Worm (Caenorhabditis elegans) whole organism, L4 larva: ENCODE results near the gene aqp-5.

Experiments
- F44E2.7 ChIP-seq: fragments of 200-800 bp; sonication (Bioruptor generic); IDR thresholded peaks from 2 replicates; pipeline ENCODE4 v2.1.2; 2022; ENCODE audit warnings: missing genetic modification characterization, missing compliant biosample characterization
- ZK546.5 ChIP-seq, 2 experiments: sonication (generic microtip); optimal IDR thresholded peaks; 2 replicates each; lab custom pipeline; 2017; ENCODE audit warnings: missing biosample characterization in 2 of 2, missing genetic modification characterization in 2 of 2
- ceh-82 ChIP-seq: sonication (generic microtip); optimal IDR thresholded peaks from 2 replicates; lab custom pipeline; 2017; ENCODE audit warnings: missing biosample characterization, missing genetic modification characterization
- ces-1 ChIP-seq: fragments of 150-350 bp; sonication (generic microtip); optimal IDR thresholded peaks from 4 replicates; lab custom pipeline; 2014; ENCODE audit warnings: missing biosample characterization, missing genetic modification reagents, missing genetic modification characterization
- lsy-2 ChIP-seq, 2 experiments: fragments of 150-350 bp in 1 of 2; sonication (generic microtip) in 1 of 2; optimal IDR thresholded peaks; 2 replicates each; lab custom pipeline; 2014 to 2017; ENCODE audit warnings: missing biosample characterization in 2 of 2, missing genetic modification characterization in 2 of 2
- nhr-11 ChIP-seq: fragments of 150-350 bp; optimal IDR thresholded peaks from 2 replicates; lab custom pipeline; 2014; ENCODE audit warnings: missing biosample characterization, missing genetic modification characterization
- nhr-25 ChIP-seq: sonication (generic microtip); optimal IDR thresholded peaks from 2 replicates; lab custom pipeline; 2017; ENCODE audit warnings: missing genetic modification characterization, mild to moderate bottlenecking, missing compliant biosample characterization, antibody characterized with exemption, moderate library complexity, borderline replicate concordance; ENCODE audit not compliant: insufficient read depth
- nhr-28 ChIP-seq: fragments of 150-350 bp; optimal IDR thresholded peaks from 2 replicates; lab custom pipeline; 2014; ENCODE audit warnings: missing biosample characterization, missing genetic modification characterization
- nhr-76 ChIP-seq: fragments of 150-350 bp; optimal IDR thresholded peaks from 2 replicates; lab custom pipeline; 2014; ENCODE audit warnings: missing biosample characterization, missing genetic modification characterization
- snpc-4 ChIP-seq: fragments of 150-350 bp; optimal IDR thresholded peaks from 2 replicates; lab custom pipeline; 2014; ENCODE audit warnings: missing biosample characterization, missing genetic modification characterization
- unc-130 ChIP-seq: sonication (generic microtip); optimal IDR thresholded peaks from 2 replicates; lab custom pipeline; 2016; ENCODE audit warnings: missing genetic modification reagents, missing genetic modification characterization, missing compliant biosample characterization
- unc-39 ChIP-seq: sonication (generic microtip); optimal IDR thresholded peaks from 2 replicates; lab custom pipeline; 2017; ENCODE audit warnings: missing biosample characterization, missing genetic modification characterization
- zip-2 ChIP-seq: fragments of 150-350 bp; optimal IDR thresholded peaks from 2 replicates; lab custom pipeline; 2014; ENCODE audit warnings: missing biosample characterization, missing genetic modification characterization
- ztf-7 ChIP-seq: fragments of 150-350 bp; optimal IDR thresholded peaks from 2 replicates; lab custom pipeline; 2014; ENCODE audit warnings: missing biosample characterization, missing genetic modification characterization

DNA sequence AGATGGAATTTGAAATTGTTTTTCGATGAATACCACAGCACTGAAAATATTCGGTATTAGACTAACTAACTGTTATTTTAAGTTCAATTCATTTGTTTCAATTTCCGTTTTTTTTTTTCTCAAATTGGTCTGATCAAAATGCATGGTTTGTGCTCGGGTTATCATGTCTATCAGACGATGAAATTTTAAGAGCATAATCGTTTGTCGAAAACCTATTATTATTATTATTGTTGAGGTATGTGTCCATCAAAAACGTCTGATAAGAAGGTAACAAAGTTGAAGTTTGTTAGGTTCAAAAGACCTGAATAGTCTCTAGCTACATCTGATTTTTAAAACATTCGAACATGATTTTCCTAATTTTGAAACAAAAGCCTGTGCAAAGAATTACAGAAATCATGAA, 7.5 kb upstream of the aqp-5 start:
- TF ChIP-seq nhr-28 (tag; lab: Kevin White, UChicago), result peak; percentile 79
- no peak for TF ChIP-seq zip-2
- no peak for TF ChIP-seq nhr-76 (tag; lab: Kevin White, UChicago)
- no peak for TF ChIP-seq nhr-25
- TF ChIP-seq lsy-2 (tag; optimal IDR thresholded peaks at IDR 0.05; lab: Kevin White, UChicago), result no peak
- TF ChIP-seq ces-1 (GFP tag; lab: Kevin White, UChicago), result no peak
- TF ChIP-seq ZK546.5 (tag; optimal IDR thresholded peaks at IDR 0.05; lab: Kevin White, UChicago), result no peak
- no peak for TF ChIP-seq ztf-7 (tag; lab: Kevin White, UChicago)
- no peak for TF ChIP-seq nhr-11 (tag; lab: Kevin White, UChicago)
- TF ChIP-seq F44E2.7, result no peak
- no peak for TF ChIP-seq snpc-4 (tag; lab: Kevin White, UChicago)
- TF ChIP-seq unc-39 (tag; lab: Kevin White, UChicago), result no peak
- no peak for TF ChIP-seq unc-130 (GFP tag; lab: Kevin White, UChicago)
- no peak for TF ChIP-seq ceh-82 (tag; lab: Kevin White, UChicago)
